Fruit fly (Drosophila melanogaster): ENCODE measurements around the gene Spn77Bc.

DNA sequence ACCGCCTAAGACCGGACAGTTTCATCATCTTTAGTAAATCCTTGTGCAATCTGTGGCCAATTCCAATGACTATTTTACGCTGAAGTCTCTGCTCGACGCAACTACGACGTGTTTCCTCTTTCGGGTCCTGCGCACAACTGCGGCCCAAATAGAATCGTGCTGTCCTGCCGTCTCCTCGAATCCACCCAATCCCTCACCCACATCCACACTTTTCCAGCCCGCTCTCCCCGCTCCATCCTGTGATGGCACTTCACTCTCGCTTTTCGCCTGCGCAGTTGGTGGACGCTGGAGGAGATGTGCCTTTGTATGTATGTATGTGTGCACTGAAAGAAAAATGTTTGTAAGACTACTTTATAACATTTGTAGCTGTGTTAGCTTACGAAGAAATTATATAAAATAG lies 36.3 kb upstream of the Spn77Bc start, which contains the start of gene CG32225:
- TF ChIP-seq Pif1A (GFP tag; optimal IDR thresholded peaks at IDR 0.05), result no peak
- no peak for TF ChIP-seq gl (tag; optimal IDR thresholded peaks at IDR 0.05)
- no peak for TF ChIP-seq CG32121 (GFP tag; IDR thresholded peaks at IDR 0.05)
- no peak for TF ChIP-seq CG8301 (tag; optimal IDR thresholded peaks at IDR 0.05)
- TF ChIP-seq Pif1B (GFP tag; optimal IDR thresholded peaks at IDR 0.05), result no peak
- no peak for TF ChIP-seq Snoo (tag; optimal IDR thresholded peaks at IDR 0.05)
- no peak for TF ChIP-seq CG17806 (tag; optimal IDR thresholded peaks at IDR 0.05)
- TF ChIP-seq CG12605 (GFP tag; IDR thresholded peaks at IDR 0.05), result no peak
- TF ChIP-seq CG13204 (GFP tag; optimal IDR thresholded peaks at IDR 0.05), result no peak
- TF ChIP-seq EcR (GFP tag; optimal IDR thresholded peaks at IDR 0.05), result no peak
- no peak for TF ChIP-seq CG34367 (tag; optimal IDR thresholded peaks at IDR 0.05)
- no peak for TF ChIP-seq CG14655 (GFP tag; optimal IDR thresholded peaks at IDR 0.05)
- no peak for TF ChIP-seq rn (GFP tag; IDR thresholded peaks at IDR 0.05)
- TF ChIP-seq D1 (tag; optimal IDR thresholded peaks at IDR 0.05), result no peak

Measured in whole organism, pupa.